Fruit fly (Drosophila melanogaster): Measurements from ENCODE around the gene CG45690.

dm6 chr2L:10708089-10708488 lies 50.0 kb downstream of the CG45690 start:
- TF ChIP-seq D1 (tag; optimal IDR thresholded peaks at IDR 0.05) (no peak), rn (GFP tag; IDR thresholded peaks at IDR 0.05) (no peak), Pif1A (GFP tag; optimal IDR thresholded peaks at IDR 0.05) (no peak), Snoo (tag; optimal IDR thresholded peaks at IDR 0.05) (no peak)

Data from whole organism, pupa.